Fruit fly (Drosophila melanogaster) whole organism, embryonic: Measurements from ENCODE around the gene Ythdf.

Source experiments
- Asciz ChIP-seq: fragments of 200-800 bp; sonication (Bioruptor generic); optimal IDR thresholded peaks from 2 replicates; lab custom pipeline; 2017; ENCODE audit warnings: missing biosample characterization, mild to moderate bottlenecking, missing genetic modification characterization, missing genetic modification reagents
- Bgb ChIP-seq: fragments of 200-800 bp; sonication (Bioruptor generic); IDR thresholded peaks from 2 replicates; pipeline ENCODE4 v1.3.6; 2022; ENCODE audit warnings: missing biosample characterization, missing genetic modification characterization; ENCODE audit not compliant: partially characterized antibody
- CG10543 ChIP-seq: fragments of 200-800 bp; sonication (Bioruptor generic); optimal IDR thresholded peaks from 3 replicates; lab custom pipeline; 2017; ENCODE audit warnings: missing biosample characterization, mild to moderate bottlenecking, missing genetic modification characterization, moderate library complexity
- CG10979 ChIP-seq: fragments of 200-800 bp; sonication (Bioruptor generic); optimal IDR thresholded peaks from 2 replicates; lab custom pipeline; 2018; ENCODE audit warnings: missing biosample characterization, mild to moderate bottlenecking, missing genetic modification characterization, moderate library complexity
- CG11093 ChIP-seq: fragments of 200-800 bp; sonication (Bioruptor generic); IDR thresholded peaks from 3 replicates; pipeline ENCODE4 v1.3.6; 2022; ENCODE audit warnings: missing biosample characterization, missing genetic modification characterization
- CG11247 ChIP-seq: fragments of 200-800 bp; sonication (Bioruptor generic); IDR thresholded peaks from 2 replicates; pipeline ENCODE4 v1.3.6; 2022; ENCODE audit warnings: missing biosample characterization, missing genetic modification characterization
- CG12219 ChIP-seq: fragments of 200-800 bp; sonication (Bioruptor generic); optimal IDR thresholded peaks from 3 replicates; lab custom pipeline; 2018; ENCODE audit warnings: missing biosample characterization, mild to moderate bottlenecking, missing genetic modification characterization
- CG13624 ChIP-seq: fragments of 200-800 bp; sonication (Bioruptor generic); optimal IDR thresholded peaks from 2 replicates; lab custom pipeline; 2016; ENCODE audit warnings: missing biosample characterization, missing genetic modification characterization
- CG15696 ChIP-seq: fragments of 200-800 bp; sonication (Bioruptor generic); optimal IDR thresholded peaks from 2 replicates; lab custom pipeline; 2019; ENCODE audit warnings: missing biosample characterization, mild to moderate bottlenecking, missing genetic modification characterization, moderate library complexity
- CG17612 ChIP-seq: fragments of 200-800 bp; sonication (Bioruptor generic); IDR thresholded peaks from 2 replicates; pipeline ENCODE4 v1.3.6; 2022; ENCODE audit warnings: missing biosample characterization, missing genetic modification characterization
- CG2120 ChIP-seq: fragments of 200-800 bp; sonication (Bioruptor generic); optimal IDR thresholded peaks from 3 replicates; lab custom pipeline; 2016; ENCODE audit warnings: missing biosample characterization, missing genetic modification characterization
- CG30431 ChIP-seq: fragments of 200-800 bp; sonication (Bioruptor generic); optimal IDR thresholded peaks from 2 replicates; lab custom pipeline; 2017; ENCODE audit warnings: missing biosample characterization, missing genetic modification characterization
- CG3163 ChIP-seq: fragments of 200-800 bp; sonication (Bioruptor generic); optimal IDR thresholded peaks from 3 replicates; lab custom pipeline; 2016; ENCODE audit warnings: missing biosample characterization, missing genetic modification characterization
- CG32532 ChIP-seq: fragments of 200-800 bp; sonication (Bioruptor generic); IDR thresholded peaks from 2 replicates; pipeline ENCODE4 v1.3.6; 2022; ENCODE audit warnings: missing biosample characterization, missing genetic modification characterization
- CG43689 ChIP-seq: fragments of 200-800 bp; sonication (Bioruptor generic); IDR thresholded peaks from 2 replicates; pipeline ENCODE4 v1.3.6; 2022; ENCODE audit warnings: missing biosample characterization, missing genetic modification characterization
- CG4820 ChIP-seq: fragments of 200-800 bp; sonication (Bioruptor generic); optimal IDR thresholded peaks from 3 replicates; lab custom pipeline; 2016; ENCODE audit warnings: missing biosample characterization, missing genetic modification characterization
- CG5245 ChIP-seq: fragments of 200-800 bp; sonication (Bioruptor generic); optimal IDR thresholded peaks from 3 replicates; lab custom pipeline; 2016; ENCODE audit warnings: missing biosample characterization, missing genetic modification characterization
- CG7372 ChIP-seq: fragments of 200-800 bp; sonication (Bioruptor generic); IDR thresholded peaks from 2 replicates; pipeline ENCODE4 v1.3.6; 2022; ENCODE audit warnings: missing biosample characterization, missing genetic modification characterization
- CG8478 ChIP-seq: fragments of >200 bp; optimal IDR thresholded peaks from 2 replicates; lab custom pipeline; 2018
- Drgx ChIP-seq: fragments of 200-800 bp; sonication (Bioruptor generic); IDR thresholded peaks from 2 replicates; pipeline ENCODE4 v1.3.6; 2022; ENCODE audit warnings: missing biosample characterization, missing genetic modification characterization
- Fer2 ChIP-seq: fragments of 200-800 bp; sonication (Bioruptor generic); optimal IDR thresholded peaks from 2 replicates; lab custom pipeline; 2018; ENCODE audit warnings: missing biosample characterization, mild to moderate bottlenecking, missing genetic modification characterization, moderate library complexity
- GATAe ChIP-seq: fragments of 200-800 bp; sonication (Bioruptor generic); conservative IDR thresholded peaks from 2 replicates; pipeline ENCODE4 v1.3.6; 2022; ENCODE audit warnings: missing biosample characterization, missing genetic modification characterization
- HLH54F ChIP-seq: fragments of 200-800 bp; sonication (Bioruptor generic); optimal IDR thresholded peaks from 3 replicates; lab custom pipeline; 2016; ENCODE audit warnings: missing biosample characterization, missing genetic modification characterization
- Hr78 ChIP-seq, 2 experiments: fragments of 200-800 bp in 1 of 2; fragments of >200 bp in 1 of 2; sonication (Bioruptor generic) in 1 of 2; optimal IDR thresholded peaks; 2 replicates each; lab custom pipeline; 2017 to 2019; ENCODE audit warnings: missing biosample characterization in 2 of 2, missing genetic modification characterization in 2 of 2, mild to moderate bottlenecking in 1 of 2, moderate library complexity in 1 of 2
- Mad ChIP-seq: fragments of 200-800 bp; sonication (Bioruptor generic); optimal IDR thresholded peaks from 2 replicates; lab custom pipeline; 2016; ENCODE audit warnings: missing biosample characterization, missing genetic modification characterization
- Mes4 ChIP-seq: fragments of 200-800 bp; sonication (Bioruptor generic); optimal IDR thresholded peaks from 2 replicates; lab custom pipeline; 2016; ENCODE audit warnings: missing biosample characterization, missing genetic modification characterization
- Oaz ChIP-seq: fragments of 200-800 bp; sonication (Bioruptor generic); IDR thresholded peaks from 2 replicates; pipeline ENCODE4 v1.3.6; 2022; ENCODE audit warnings: missing biosample characterization, missing genetic modification characterization
- Side ChIP-seq: fragments of 200-800 bp; sonication (Bioruptor generic); optimal IDR thresholded peaks from 2 replicates; lab custom pipeline; 2016; ENCODE audit warnings: missing biosample characterization, missing genetic modification characterization
- Spps ChIP-seq: fragments of 200-800 bp; sonication (Bioruptor generic); optimal IDR thresholded peaks from 2 replicates; lab custom pipeline; 2018; ENCODE audit warnings: missing biosample characterization, mild to moderate bottlenecking, missing genetic modification characterization
- ap ChIP-seq: fragments of 200-800 bp; sonication (Bioruptor generic); IDR thresholded peaks from 2 replicates; pipeline ENCODE4 v1.3.6; 2022; ENCODE audit warnings: missing biosample characterization, missing genetic modification characterization
- btn ChIP-seq: fragments of 200-800 bp; sonication (Bioruptor generic); optimal IDR thresholded peaks from 2 replicates; lab custom pipeline; 2016; ENCODE audit warnings: missing biosample characterization, missing genetic modification characterization
- caup ChIP-seq: fragments of 200-800 bp; sonication (Bioruptor generic); optimal IDR thresholded peaks from 3 replicates; lab custom pipeline; 2017; ENCODE audit warnings: missing biosample characterization, mild to moderate bottlenecking, missing genetic modification characterization, moderate library complexity; ENCODE audit not compliant: severe bottlenecking
- emc ChIP-seq: fragments of 200-800 bp; sonication (Bioruptor generic); optimal IDR thresholded peaks from 2 replicates; lab custom pipeline; 2016; ENCODE audit warnings: missing biosample characterization, missing genetic modification characterization
- ewg ChIP-seq: fragments of 200-800 bp; sonication (Bioruptor generic); optimal IDR thresholded peaks from 3 replicates; lab custom pipeline; 2017; ENCODE audit warnings: mild to moderate bottlenecking, missing biosample characterization, missing genetic modification reagents, missing genetic modification characterization
- gt ChIP-seq: fragments of 200-800 bp; sonication (Bioruptor generic); IDR thresholded peaks from 2 replicates; pipeline ENCODE4 v1.3.6; 2022; ENCODE audit warnings: missing biosample characterization, missing genetic modification characterization
- hkb ChIP-seq, 2 experiments: fragments of 200-800 bp in 1 of 2; fragments of >200 bp in 1 of 2; sonication (Bioruptor generic) in 1 of 2; IDR thresholded peaks in 1 of 2; optimal IDR thresholded peaks in 1 of 2; 2 replicates each; pipeline versions ENCODE4 v1.3.6 to Lab custom; 2017 to 2022; ENCODE audit warnings: missing biosample characterization in 1 of 2, missing genetic modification characterization in 1 of 2
- lbe ChIP-seq: fragments of 200-800 bp; sonication (Bioruptor generic); optimal IDR thresholded peaks from 2 replicates; lab custom pipeline; 2016; ENCODE audit warnings: missing biosample characterization, mild to moderate bottlenecking, missing genetic modification characterization
- lov ChIP-seq, 2 experiments: fragments of 200-800 bp in 1 of 2; fragments of >200 bp in 1 of 2; sonication (Bioruptor generic) in 1 of 2; IDR thresholded peaks in 1 of 2; optimal IDR thresholded peaks in 1 of 2; 2 replicates in 1 of 2; 3 replicates in 1 of 2; pipeline versions ENCODE4 v1.3.6 to Lab custom; 2017 to 2022; ENCODE audit warnings: missing biosample characterization in 1 of 2, missing genetic modification characterization in 1 of 2
- onecut ChIP-seq: fragments of 200-800 bp; sonication (Bioruptor generic); IDR thresholded peaks from 2 replicates; pipeline ENCODE4 v1.3.6; 2022; ENCODE audit warnings: missing biosample characterization, missing genetic modification characterization
- pita ChIP-seq: fragments of 200-800 bp; sonication (Bioruptor generic); optimal IDR thresholded peaks from 2 replicates; lab custom pipeline; 2017; ENCODE audit warnings: missing biosample characterization, mild to moderate bottlenecking, missing genetic modification characterization
- pros ChIP-seq: fragments of 200-800 bp; sonication (Bioruptor generic); optimal IDR thresholded peaks from 3 replicates; lab custom pipeline; 2019; ENCODE audit warnings: missing biosample characterization, mild to moderate bottlenecking, missing genetic modification characterization, moderate library complexity
- sc ChIP-seq, 3 experiments: fragments of >200 bp in 2 of 3; fragments of 200-800 bp in 1 of 3; sonication (Bioruptor generic) in 1 of 3; optimal IDR thresholded peaks; 2 replicates in 2 of 3; 3 replicates in 1 of 3; lab custom pipeline; 2017; ENCODE audit warnings: mild to moderate bottlenecking in 1 of 3, missing biosample characterization in 1 of 3, missing genetic modification characterization in 1 of 3, missing genetic modification reagents in 1 of 3
- sens ChIP-seq: fragments of 200-800 bp; sonication (Bioruptor generic); peaks from one replicate; lab custom pipeline; 2016; ENCODE audit warnings: missing biosample characterization, missing genetic modification characterization
- shn ChIP-seq: fragments of 200-800 bp; sonication (Bioruptor generic); optimal IDR thresholded peaks from 3 replicates; lab custom pipeline; 2016; ENCODE audit warnings: missing biosample characterization, missing genetic modification characterization
- sna ChIP-seq: fragments of 200-800 bp; sonication (Bioruptor generic); IDR thresholded peaks from 2 replicates; pipeline ENCODE4 v1.3.6; 2022; ENCODE audit warnings: missing biosample characterization, missing genetic modification characterization; ENCODE audit not compliant: partially characterized antibody
- trh ChIP-seq: fragments of 200-800 bp; sonication (Bioruptor generic); optimal IDR thresholded peaks from 2 replicates; lab custom pipeline; 2016; ENCODE audit warnings: missing biosample characterization, missing genetic modification characterization
- unpg ChIP-seq: fragments of 200-800 bp; sonication (Bioruptor generic); optimal IDR thresholded peaks from 3 replicates; lab custom pipeline; 2018; ENCODE audit warnings: missing biosample characterization, mild to moderate bottlenecking, missing genetic modification characterization, moderate library complexity
- vfl ChIP-seq: fragments of 200-800 bp; sonication (Bioruptor generic); optimal IDR thresholded peaks from 2 replicates; lab custom pipeline; 2016; ENCODE audit warnings: missing biosample characterization, missing genetic modification characterization
- zfh2 ChIP-seq: fragments of 200-800 bp; sonication (Bioruptor generic); optimal IDR thresholded peaks from 2 replicates; lab custom pipeline; 2016; ENCODE audit warnings: missing biosample characterization, missing genetic modification characterization

Ythdf gene

dm6 chr3R:25044816-25045551 lies 5.9 kb upstream of the Ythdf start, which contains the start of gene 5PtaseI (continued):
- TF ChIP-seq CG11247 (no peak), GATAe (GFP tag; lab: Robert Waterston, UW) (no peak), Spps (tag; lab: Kevin White, UChicago) (no peak), Side (no peak), hkb (optimal IDR thresholded peaks at IDR 0.05; lab: Kevin White, UChicago) (no peak), hkb (GFP tag; IDR thresholded peaks at IDR 0.05; lab: Robert Waterston, UW) (no peak; the same call in 1 of the 2 replicates), sc (optimal IDR thresholded peaks at IDR 0.05; lab: Kevin White, UChicago) (no peak), sc (GFP tag; optimal IDR thresholded peaks at IDR 0.05; lab: Kevin White, UChicago) (no peak), CG17612 (GFP tag; lab: Robert Waterston, UW) (no peak), gt (GFP tag; lab: Robert Waterston, UW) (no peak), CG10543 (no peak), pita (GFP tag; lab: Kevin White, UChicago) (no peak), CG13624 (GFP tag; lab: Kevin White, UChicago) (no peak), lov (optimal IDR thresholded peaks at IDR 0.05; lab: Kevin White, UChicago) (no peak), lov (GFP tag; IDR thresholded peaks at IDR 0.05; lab: Robert Waterston, UW) (no peak), Drgx (no peak), CG10979 (tag; lab: Kevin White, UChicago) (no peak), Asciz (GFP tag; lab: Kevin White, UChicago) (no peak), unpg (GFP tag; lab: Kevin White, UChicago) (no peak), caup (GFP tag; lab: Kevin White, UChicago) (no peak), CG4820 (GFP tag; lab: Kevin White, UChicago) (no peak), CG3163 (GFP tag; lab: Kevin White, UChicago) (no peak), Oaz (no peak), CG43689 (GFP tag; lab: Robert Waterston, UW) (no peak), zfh2 (GFP tag; lab: Kevin White, UChicago) (no peak), sens (GFP tag; lab: Kevin White, UChicago) (peak; percentile 73), lbe (no peak), HLH54F (GFP tag; lab: Kevin White, UChicago) (no peak), CG7372 (GFP tag; lab: Robert Waterston, UW) (no peak), emc (GFP tag; lab: Kevin White, UChicago) (no peak), pros (GFP tag; lab: Kevin White, UChicago) (no peak), CG2120 (GFP tag; lab: Kevin White, UChicago) (no peak), btn (GFP tag; lab: Kevin White, UChicago) (no peak), CG30431 (GFP tag; lab: Kevin White, UChicago) (no peak), ap (GFP tag; lab: Robert Waterston, UW) (no peak), ewg (GFP tag; lab: Kevin White, UChicago) (no peak), CG5245 (GFP tag; lab: Kevin White, UChicago) (no peak), CG32532 (GFP tag; lab: Robert Waterston, UW) (no peak), Mad (GFP tag; lab: Kevin White, UChicago) (no peak), vfl (no peak), trh (GFP tag; lab: Kevin White, UChicago) (no peak), sna (GFP tag; lab: Robert Waterston, UW) (peak; percentile 27; the same call in 1 of the 2 replicates), onecut (GFP tag; lab: Robert Waterston, UW) (no peak), CG11093 (no peak), Fer2 (tag; lab: Kevin White, UChicago) (no peak), shn (GFP tag; lab: Kevin White, UChicago) (no peak), CG12219 (GFP tag; lab: Kevin White, UChicago) (no peak), Hr78 (GFP tag; optimal IDR thresholded peaks at IDR 0.05; lab: Kevin White, UChicago) (no peak), Mes4 (GFP tag; lab: Kevin White, UChicago) (no peak), CG8478 (lab: Kevin White, UChicago) (no peak), Bgb (no peak), CG15696 (tag; lab: Kevin White, UChicago) (no peak)
